Worm (Caenorhabditis elegans): Measurements from ENCODE around the gene kqt-1.

kqt-1 gene

DNA sequence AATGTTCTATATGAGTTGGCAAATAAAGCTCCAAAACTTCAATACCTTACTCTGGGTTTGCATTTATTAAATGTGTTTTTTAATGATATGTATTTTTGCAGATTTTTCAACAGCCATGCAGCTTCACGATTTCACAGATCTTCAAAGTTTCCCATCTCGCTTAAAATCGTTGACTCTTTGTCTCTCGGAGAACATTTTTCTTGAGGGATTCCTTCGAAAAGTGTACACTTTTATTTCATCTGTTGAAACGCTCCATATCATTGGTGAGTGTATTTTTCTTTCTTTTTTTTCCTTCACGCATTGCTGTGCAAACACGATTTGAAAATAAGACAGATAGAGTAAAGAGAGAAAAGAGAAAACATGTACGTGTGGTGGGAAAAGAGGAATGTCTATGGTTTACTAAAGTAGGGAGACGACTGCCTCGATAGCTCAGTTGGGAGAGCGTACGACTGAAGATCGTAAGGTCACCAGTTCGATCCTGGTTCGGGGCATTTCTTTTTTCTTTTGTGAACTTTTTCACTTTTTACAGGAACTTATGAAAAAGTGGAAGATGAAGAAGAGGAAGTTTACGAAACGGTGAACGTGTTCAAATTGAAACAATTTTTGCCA lies 25.5 kb upstream of the kqt-1 start (continued):
- TF ChIP-seq lin-11 (tag; optimal IDR thresholded peaks at IDR 0.05) (peak; percentile 81), eyg-1 (tag; optimal IDR thresholded peaks at IDR 0.05) (peak; percentile 74), hlh-8 (tag; optimal IDR thresholded peaks at IDR 0.05) (peak; percentile 46), unc-42 (tag; optimal IDR thresholded peaks at IDR 0.05) (peak; percentile 57), sox-2 (GFP tag; IDR thresholded peaks at IDR 0.05) (peak; percentile 82), pat-9 (tag; optimal IDR thresholded peaks at IDR 0.05) (peak; percentile 85), pqm-1 (tag; optimal IDR thresholded peaks at IDR 0.05) (peak; percentile 83), pha-4 (tag; optimal IDR thresholded peaks at IDR 0.05) (no peak), ztf-16 (tag; optimal IDR thresholded peaks at IDR 0.05) (peak; percentile 77), unc-55 (GFP tag; optimal IDR thresholded peaks at IDR 0.05) (no peak), ets-4 (tag; optimal IDR thresholded peaks at IDR 0.05) (peak; percentile 40), ceh-31 (tag; optimal IDR thresholded peaks at IDR 0.05) (peak; percentile 54), C08G9.2 (tag; optimal IDR thresholded peaks at IDR 0.05) (peak; percentile 77), sox-4 (tag; optimal IDR thresholded peaks at IDR 0.05) (peak; percentile 84), unc-86 (tag; optimal IDR thresholded peaks at IDR 0.05) (peak; percentile 84), nhr-11 (tag; optimal IDR thresholded peaks at IDR 0.05) (no peak), ama-1 (optimal IDR thresholded peaks at IDR 0.05) (no peak), hlh-30 (tag; optimal IDR thresholded peaks at IDR 0.05; ENCODE audit: insufficient read depth) (peak; percentile 25), che-1 (tag; optimal IDR thresholded peaks at IDR 0.05) (peak; percentile 88), dve-1 (tag; optimal IDR thresholded peaks at IDR 0.05) (peak; percentile 66), Y22D7AL.16 (tag; optimal IDR thresholded peaks at IDR 0.05) (peak; percentile 74), C38D4.7 (GFP tag; optimal IDR thresholded peaks at IDR 0.05) (peak; percentile 82), pag-3 (tag; optimal IDR thresholded peaks at IDR 0.05; ENCODE audit: borderline replicate concordance) (peak; percentile 58), rnt-1 (tag; optimal IDR thresholded peaks at IDR 0.05) (peak; percentile 79), ceh-45 (GFP tag; IDR thresholded peaks at IDR 0.05) (peak; percentile 94), F13H6.1 (tag; optimal IDR thresholded peaks at IDR 0.05) (peak; percentile 74), ceh-9 (tag; optimal IDR thresholded peaks at IDR 0.05) (peak; percentile 61), ceh-24 (tag; optimal IDR thresholded peaks at IDR 0.05) (peak; percentile 67), odd-2 (tag; optimal IDR thresholded peaks at IDR 0.05) (peak; percentile 49), ceh-22 (tag; optimal IDR thresholded peaks at IDR 0.05) (no peak), pha-2 (tag; optimal IDR thresholded peaks at IDR 0.05) (peak; percentile 73), sdc-2 (tag; optimal IDR thresholded peaks at IDR 0.05) (peak; percentile 88), pros-1 (tag; optimal IDR thresholded peaks at IDR 0.05) (no peak), fkh-6 (tag; optimal IDR thresholded peaks at IDR 0.05) (peak; percentile 92), npax-4 (tag; optimal IDR thresholded peaks at IDR 0.05) (peak; percentile 77), dmd-4 (tag; optimal IDR thresholded peaks at IDR 0.05; ENCODE audit: borderline replicate concordance) (peak; percentile 87), nfya-1 (tag; optimal IDR thresholded peaks at IDR 0.05) (peak; percentile 44)

DNA sequence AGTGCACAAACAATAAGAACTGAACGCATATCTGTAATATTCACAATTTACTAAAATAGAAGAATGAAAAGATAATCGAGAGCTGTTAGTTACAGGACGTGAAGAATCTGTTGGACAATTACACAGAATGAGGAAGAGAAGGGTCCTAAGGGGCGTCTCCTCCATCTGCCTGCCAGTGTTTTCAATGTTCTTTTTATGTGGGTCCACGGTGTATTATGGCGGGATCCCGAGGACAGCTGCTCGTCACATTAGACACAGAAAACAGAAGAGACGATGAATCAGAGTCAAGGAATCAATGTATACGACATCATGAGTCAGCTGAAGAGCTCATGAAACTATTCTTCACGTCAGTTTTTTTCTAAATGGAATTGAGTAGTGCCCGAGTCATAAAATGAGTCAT lies 21.7 kb upstream of the kqt-1 start, which contains the start of gene ttr-6:
Gene ttr-6 (minus strand): TSS at position 33 of the 400 bp plus-strand sequence.
- peak; percentile 47 for TF ChIP-seq unc-55 (GFP tag; optimal IDR thresholded peaks at IDR 0.05)
- no peak for TF ChIP-seq syd-9 (tag; optimal IDR thresholded peaks at IDR 0.05)
- no peak for TF ChIP-seq ceh-22 (tag; optimal IDR thresholded peaks at IDR 0.05)
- TF ChIP-seq hlh-8 (tag; optimal IDR thresholded peaks at IDR 0.05) = peak; percentile 8
- TF ChIP-seq hlh-30 (tag; optimal IDR thresholded peaks at IDR 0.05; ENCODE audit: insufficient read depth) = no peak

DNA sequence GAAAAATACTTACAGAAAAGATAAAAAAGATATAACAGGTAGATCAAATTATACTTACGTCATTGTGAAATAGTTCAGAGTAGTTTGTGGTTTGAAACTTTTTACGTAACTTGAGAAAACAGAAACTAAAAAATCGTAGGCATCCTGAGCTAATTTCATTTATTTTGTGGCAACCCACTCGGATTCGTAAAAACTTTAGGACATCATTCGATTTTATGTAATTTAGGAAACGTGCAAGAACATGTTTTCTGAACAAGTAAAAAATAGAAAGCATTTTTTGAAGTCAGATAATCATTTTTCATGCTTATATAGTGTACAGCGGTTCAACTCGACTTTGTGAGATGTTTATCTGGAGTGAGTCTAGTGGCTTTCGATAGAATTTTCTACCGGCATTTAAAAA lies 20.1 kb upstream of the kqt-1 start, which contains the start of gene hic-1:
Gene hic-1 (minus strand): TSS at position 101 of the 400 bp plus-strand sequence.
- no peak for TF ChIP-seq dmd-4 (tag; optimal IDR thresholded peaks at IDR 0.05; ENCODE audit: borderline replicate concordance)
- no peak for TF ChIP-seq madf-2 (tag; optimal IDR thresholded peaks at IDR 0.05)
- TF ChIP-seq K02D7.2 (tag; optimal IDR thresholded peaks at IDR 0.05) = no peak
- TF ChIP-seq ztf-16 (tag; optimal IDR thresholded peaks at IDR 0.05) = no peak
- no peak for TF ChIP-seq nhr-11 (tag; optimal IDR thresholded peaks at IDR 0.05)
- no peak for TF ChIP-seq rnt-1 (tag; optimal IDR thresholded peaks at IDR 0.05)
- no peak for TF ChIP-seq sdc-2 (tag; optimal IDR thresholded peaks at IDR 0.05)
- no peak for TF ChIP-seq unc-42 (tag; optimal IDR thresholded peaks at IDR 0.05)
- TF ChIP-seq ceh-6 (GFP tag; optimal IDR thresholded peaks at IDR 0.05) = no peak
- TF ChIP-seq pqm-1 (tag; optimal IDR thresholded peaks at IDR 0.05) = no peak
- TF ChIP-seq tbx-2 (tag; optimal IDR thresholded peaks at IDR 0.05) = no peak
- TF ChIP-seq syd-9 (tag; optimal IDR thresholded peaks at IDR 0.05) = no peak
- TF ChIP-seq Y22D7AL.16 (tag; optimal IDR thresholded peaks at IDR 0.05) = no peak
- TF ChIP-seq ceh-45 (GFP tag; IDR thresholded peaks at IDR 0.05) = no peak
- no peak for TF ChIP-seq che-1 (tag; optimal IDR thresholded peaks at IDR 0.05)
- TF ChIP-seq fax-1 (tag; optimal IDR thresholded peaks at IDR 0.05) = no peak
- no peak for TF ChIP-seq unc-55 (GFP tag; optimal IDR thresholded peaks at IDR 0.05)
- no peak for TF ChIP-seq gmeb-2 (tag; optimal IDR thresholded peaks at IDR 0.05)
